Worm (Caenorhabditis elegans) whole organism, L4 larva: Measurements from ENCODE around the gene R13D7.2.

Experiments
- F26F4.8 ChIP-seq: fragments of 200-800 bp; sonication (Bioruptor generic); conservative IDR thresholded peaks from 2 replicates; pipeline ENCODE4 v1.3.6; 2022; ENCODE audit warnings: missing genetic modification characterization, missing compliant biosample characterization
- F37D6.2 ChIP-seq: sonication (generic microtip); optimal IDR thresholded peaks from 2 replicates; lab custom pipeline; 2016; ENCODE audit warnings: mild to moderate bottlenecking, missing genetic modification characterization, missing compliant biosample characterization
- R02D3.7 ChIP-seq: fragments of 150-350 bp; sonication (generic microtip); optimal IDR thresholded peaks from 3 replicates; lab custom pipeline; 2014; ENCODE audit warnings: missing biosample characterization, missing genetic modification characterization
- T26A8.4 ChIP-seq: fragments of 200-800 bp; sonication (Bioruptor generic); IDR thresholded peaks from 2 replicates; pipeline ENCODE4 v1.3.6; 2022; ENCODE audit warnings: missing genetic modification characterization, missing compliant biosample characterization
- Y105C5A.15 ChIP-seq: fragments of 200-800 bp; sonication (Bioruptor generic); IDR thresholded peaks from 2 replicates; pipeline ENCODE4 v1.3.6; 2022; ENCODE audit warnings: missing genetic modification characterization, missing compliant biosample characterization
- Y5F2A.4 ChIP-seq: fragments of 200-800 bp; sonication (Bioruptor generic); optimal IDR thresholded peaks from 2 replicates; lab custom pipeline; 2018; ENCODE audit warnings: mild to moderate bottlenecking, missing genetic modification characterization, missing compliant biosample characterization
- Y75B8A.6 ChIP-seq: fragments of 200-800 bp; sonication (Bioruptor generic); IDR thresholded peaks from 2 replicates; pipeline ENCODE4 v1.3.6; 2022; ENCODE audit warnings: missing genetic modification reagents, missing genetic modification characterization, missing compliant biosample characterization
- ZK337.2 ChIP-seq: fragments of 200-800 bp; sonication (Bioruptor generic); IDR thresholded peaks from 2 replicates; pipeline ENCODE4 v1.3.6; 2022; ENCODE audit warnings: missing genetic modification reagents, missing genetic modification characterization, missing compliant biosample characterization
- ZK546.5 ChIP-seq, 2 experiments: sonication (generic microtip); optimal IDR thresholded peaks; 2 replicates each; lab custom pipeline; 2017; ENCODE audit warnings: missing biosample characterization in 2 of 2, missing genetic modification characterization in 2 of 2
- aha-1 ChIP-seq: fragments of 150-350 bp; peaks from one replicate; lab custom pipeline; 2014; ENCODE audit warnings: missing biosample characterization, missing genetic modification characterization
- aly-2 ChIP-seq: sonication (generic microtip); optimal IDR thresholded peaks from 2 replicates; lab custom pipeline; 2018; ENCODE audit warnings: missing biosample characterization, missing genetic modification characterization
- ceh-44 ChIP-seq: fragments of 200-800 bp; sonication (Bioruptor generic); IDR thresholded peaks from 2 replicates; pipeline ENCODE4 v1.3.6; 2022; ENCODE audit warnings: missing genetic modification reagents, missing genetic modification characterization, missing compliant biosample characterization
- ceh-82 ChIP-seq: sonication (generic microtip); optimal IDR thresholded peaks from 2 replicates; lab custom pipeline; 2017; ENCODE audit warnings: missing biosample characterization, missing genetic modification characterization
- ces-1 ChIP-seq: fragments of 150-350 bp; sonication (generic microtip); optimal IDR thresholded peaks from 4 replicates; lab custom pipeline; 2014; ENCODE audit warnings: missing biosample characterization, missing genetic modification reagents, missing genetic modification characterization
- cey-2 ChIP-seq: sonication (generic microtip); optimal IDR thresholded peaks from 3 replicates; lab custom pipeline; 2017; ENCODE audit warnings: missing genetic modification characterization, mild to moderate bottlenecking, missing compliant biosample characterization, antibody characterized with exemption, borderline replicate concordance; ENCODE audit not compliant: insufficient read depth
- daf-16 ChIP-seq, 3 experiments: sonication (generic microtip); optimal IDR thresholded peaks; 2 replicates each; lab custom pipeline; 2016 to 2017; ENCODE audit warnings: missing genetic modification characterization in 3 of 3, missing genetic modification reagents in 3 of 3, mild to moderate bottlenecking in 2 of 3, missing compliant biosample characterization in 2 of 3, missing biosample characterization in 1 of 3, moderate library complexity in 1 of 3
- daf-19 ChIP-seq: fragments of 200-800 bp; sonication (Bioruptor generic); conservative IDR thresholded peaks from 2 replicates; pipeline ENCODE4 v1.3.6; 2022; ENCODE audit warnings: missing genetic modification characterization, missing compliant biosample characterization
- fkh-10 ChIP-seq: fragments of 150-350 bp; optimal IDR thresholded peaks from 2 replicates; lab custom pipeline; 2014; ENCODE audit warnings: missing biosample characterization, missing genetic modification reagents, missing genetic modification characterization
- fos-1 ChIP-seq: fragments of 150-350 bp; optimal IDR thresholded peaks from 2 replicates; lab custom pipeline; 2014; ENCODE audit warnings: missing biosample characterization, missing genetic modification characterization
- gei-8 ChIP-seq: fragments of 200-800 bp; sonication (Bioruptor generic); optimal IDR thresholded peaks from 2 replicates; lab custom pipeline; 2018; ENCODE audit warnings: mild to moderate bottlenecking, missing genetic modification characterization, missing compliant biosample characterization
- hmg-1.1 ChIP-seq: fragments of 200-800 bp; sonication (Bioruptor generic); IDR thresholded peaks from 2 replicates; pipeline ENCODE4 v1.3.6; 2022; ENCODE audit warnings: missing genetic modification reagents, missing genetic modification characterization, missing compliant biosample characterization
- jun-1 ChIP-seq: fragments of 150-350 bp; optimal IDR thresholded peaks from 2 replicates; lab custom pipeline; 2014; ENCODE audit warnings: missing biosample characterization, missing genetic modification reagents, missing genetic modification characterization
- lin-1 ChIP-seq: fragments of 200-800 bp; sonication (Bioruptor generic); IDR thresholded peaks from 2 replicates; pipeline ENCODE4 v1.3.6; 2022; ENCODE audit warnings: missing genetic modification reagents, missing genetic modification characterization, missing compliant biosample characterization
- lin-38 ChIP-seq: fragments of 200-800 bp; sonication (Bioruptor generic); IDR thresholded peaks from 2 replicates; pipeline ENCODE4 v1.3.6; 2022; ENCODE audit warnings: missing genetic modification reagents, missing genetic modification characterization, missing compliant biosample characterization
- lin-39 ChIP-seq: fragments of 150-350 bp; optimal IDR thresholded peaks from 2 replicates; lab custom pipeline; 2014; ENCODE audit warnings: missing biosample characterization, missing genetic modification reagents, missing genetic modification characterization
- mdl-1 ChIP-seq, 2 experiments: fragments of 150-350 bp in 1 of 2; sonication (generic microtip) in 1 of 2; optimal IDR thresholded peaks; 2 replicates each; lab custom pipeline; 2014 to 2017; ENCODE audit warnings: missing biosample characterization in 2 of 2, missing genetic modification characterization in 2 of 2
- nhr-28 ChIP-seq: fragments of 150-350 bp; optimal IDR thresholded peaks from 2 replicates; lab custom pipeline; 2014; ENCODE audit warnings: missing biosample characterization, missing genetic modification characterization
- nhr-48 ChIP-seq: sonication (generic microtip); optimal IDR thresholded peaks from 2 replicates; lab custom pipeline; 2016; ENCODE audit warnings: mild to moderate bottlenecking, missing genetic modification characterization, missing compliant biosample characterization
- php-3 ChIP-seq: fragments of 200-800 bp; sonication (Bioruptor generic); IDR thresholded peaks from 2 replicates; pipeline ENCODE4 v1.3.6; 2022; ENCODE audit warnings: missing genetic modification reagents, missing genetic modification characterization, missing compliant biosample characterization
- snpc-1.2 ChIP-seq: fragments of 200-800 bp; sonication (Bioruptor generic); IDR thresholded peaks from 2 replicates; pipeline ENCODE4 v1.3.6; 2022; ENCODE audit warnings: missing genetic modification reagents, missing genetic modification characterization, missing compliant biosample characterization
- snpc-4 ChIP-seq: fragments of 150-350 bp; optimal IDR thresholded peaks from 2 replicates; lab custom pipeline; 2014; ENCODE audit warnings: missing biosample characterization, missing genetic modification characterization
- spr-1 ChIP-seq: sonication (generic microtip); optimal IDR thresholded peaks from 2 replicates; lab custom pipeline; 2016; ENCODE audit warnings: mild to moderate bottlenecking, missing genetic modification characterization, missing compliant biosample characterization
- spr-3 ChIP-seq: fragments of 200-800 bp; sonication (Bioruptor generic); optimal IDR thresholded peaks from 2 replicates; lab custom pipeline; 2018; ENCODE audit warnings: mild to moderate bottlenecking, missing genetic modification characterization, missing compliant biosample characterization
- unc-130 ChIP-seq: sonication (generic microtip); optimal IDR thresholded peaks from 2 replicates; lab custom pipeline; 2016; ENCODE audit warnings: missing genetic modification reagents, missing genetic modification characterization, missing compliant biosample characterization
- zag-1 ChIP-seq: fragments of 150-350 bp; optimal IDR thresholded peaks from 2 replicates; lab custom pipeline; 2014; ENCODE audit warnings: missing biosample characterization, missing genetic modification characterization
- zfp-3 ChIP-seq: fragments of 200-800 bp; sonication (Bioruptor generic); conservative IDR thresholded peaks from 2 replicates; pipeline ENCODE4 v1.3.6; 2022; ENCODE audit warnings: missing genetic modification reagents, missing genetic modification characterization, missing compliant biosample characterization
- zip-11 ChIP-seq: fragments of 200-800 bp; sonication (Bioruptor generic); IDR thresholded peaks from 2 replicates; pipeline ENCODE4 v1.3.6; 2022; ENCODE audit warnings: missing genetic modification characterization, missing compliant biosample characterization

R13D7.2 gene

DNA sequence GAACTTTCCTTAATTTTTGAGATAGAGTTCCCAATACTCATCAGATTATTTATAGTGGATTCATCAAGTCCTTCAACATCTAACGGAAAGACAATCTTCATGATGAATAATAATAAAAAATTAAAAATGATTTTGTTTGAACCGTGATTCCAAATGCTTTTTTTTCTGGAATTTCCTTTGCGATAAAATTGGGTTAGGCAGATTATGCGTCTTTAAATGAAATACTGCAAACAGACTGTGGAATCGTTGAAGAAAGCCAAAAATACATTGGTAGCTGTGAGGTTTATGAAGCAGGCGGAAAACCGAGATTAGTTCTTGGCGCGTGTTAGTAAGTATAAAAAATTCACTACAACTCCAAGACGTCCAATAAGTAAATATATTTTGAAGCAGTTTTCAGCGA lies 16.9 kb downstream of the R13D7.2 start, which contains the start of gene srw-68:
srw-68 (minus strand) TSS at position 101 of the 400 bp plus-strand sequence.
- TF ChIP-seq T26A8.4 (GFP tag; lab: Robert Waterston, UW) (no peak), snpc-4 (no peak), zip-11 (GFP tag; lab: Robert Waterston, UW) (no peak), spr-3 (GFP tag; lab: Kevin White, UChicago) (no peak), daf-19 (GFP tag; lab: Robert Waterston, UW) (no peak), ZK546.5 (tag; optimal IDR thresholded peaks at IDR 0.05; lab: Kevin White, UChicago) (no peak), jun-1 (tag; lab: Kevin White, UChicago) (no peak), nhr-48 (no peak), daf-16 (GFP tag; optimal IDR thresholded peaks at IDR 0.05; lab: Kevin White, UChicago) (no peak), daf-16 (tag; optimal IDR thresholded peaks at IDR 0.05; lab: Kevin White, UChicago) (no peak), snpc-1.2 (GFP tag; lab: Robert Waterston, UW) (no peak), fkh-10 (GFP tag; lab: Kevin White, UChicago) (no peak), lin-38 (no peak), hmg-1.1 (GFP tag; lab: Robert Waterston, UW) (no peak), nhr-28 (tag; lab: Kevin White, UChicago) (no peak), lin-1 (GFP tag; lab: Robert Waterston, UW) (no peak), gei-8 (GFP tag; lab: Kevin White, UChicago) (no peak), Y5F2A.4 (no peak)

DNA sequence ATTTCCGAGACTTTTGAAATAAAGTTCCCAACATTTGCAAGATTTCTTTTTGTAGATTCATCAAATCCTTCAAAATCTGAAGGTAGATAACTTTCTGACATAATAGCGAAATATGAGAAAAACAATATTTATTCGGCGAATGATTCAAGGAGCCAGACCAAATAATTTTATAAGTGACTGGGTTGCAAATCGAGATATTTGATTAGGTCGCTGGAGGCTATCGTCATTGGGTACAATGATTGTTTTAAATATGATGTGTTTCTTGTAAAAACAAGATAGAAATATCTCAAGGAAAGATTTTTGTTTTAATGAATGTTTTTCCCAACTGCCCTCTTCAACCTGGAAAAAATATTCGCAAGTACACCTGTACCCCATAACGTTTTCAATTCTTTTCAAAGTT lies 19.2 kb downstream of the R13D7.2 start, which contains the start of gene srw-69:
srw-69 (minus strand) TSS at position 101 of the 400 bp plus-strand sequence.
- TF ChIP-seq unc-130 (GFP tag; lab: Kevin White, UChicago) (no peak), zag-1 (no peak), php-3 (GFP tag; lab: Robert Waterston, UW) (no peak), cey-2 (tag; lab: Kevin White, UChicago) (no peak), spr-1 (tag; lab: Kevin White, UChicago) (no peak), mdl-1 (tag; optimal IDR thresholded peaks at IDR 0.05; lab: Kevin White, UChicago) (no peak), nhr-48 (no peak), gei-8 (GFP tag; lab: Kevin White, UChicago) (no peak), Y75B8A.6 (GFP tag; lab: Robert Waterston, UW) (no peak), F26F4.8 (GFP tag; lab: Robert Waterston, UW) (no peak), ces-1 (GFP tag; lab: Kevin White, UChicago) (no peak), ceh-82 (tag; lab: Kevin White, UChicago) (no peak), R02D3.7 (no peak), aly-2 (tag; lab: Kevin White, UChicago) (no peak), lin-39 (tag; lab: Kevin White, UChicago) (no peak), fos-1 (no peak), ceh-44 (GFP tag; lab: Robert Waterston, UW) (no peak), zfp-3 (GFP tag; lab: Robert Waterston, UW) (no peak), Y105C5A.15 (no peak)
- TF ChIP-seq, all 104 proteins: peak for 0

DNA sequence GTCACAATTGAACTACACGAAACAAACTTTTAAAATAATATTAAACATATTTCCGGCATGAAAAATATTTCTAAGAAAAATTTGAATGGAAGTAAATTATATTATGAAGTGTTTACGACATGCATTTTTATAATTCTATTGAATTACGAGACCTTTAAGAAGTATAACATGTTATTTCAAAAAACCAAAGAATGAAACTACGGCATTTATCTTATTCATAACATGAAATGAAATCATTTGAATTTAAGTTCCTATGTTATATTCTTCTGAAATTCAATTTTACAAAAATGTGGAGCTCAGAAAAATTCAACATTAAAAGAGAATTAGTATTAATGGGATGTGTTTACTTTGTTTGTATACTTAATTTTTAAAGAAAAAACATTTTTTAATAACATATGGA lies 21.3 kb downstream of the R13D7.2 start, which contains the start of gene srw-71:
srw-71 (minus strand) TSS at position 101 of the 400 bp plus-strand sequence.
- TF ChIP-seq ZK337.2 (GFP tag; lab: Robert Waterston, UW) (no peak), F37D6.2 (no peak), aha-1 (tag; lab: Kevin White, UChicago) (peak; percentile 11)
